Worm (Caenorhabditis elegans) whole organism, young adult: Measurements from ENCODE around the gene C03E10.3.
A peak's percentile ranks its signal among the peaks of the same experiment; 100 is the strongest.

ENCODE experiments used
- B0019.2 ChIP-seq: fragments of 200-800 bp; sonication (Bioruptor generic); conservative IDR thresholded peaks from 2 replicates; pipeline ENCODE4 v1.3.6; 2022; ENCODE audit warnings: missing genetic modification reagents, missing genetic modification characterization, missing compliant biosample characterization
- B0035.1 ChIP-seq: sonication (generic microtip); optimal IDR thresholded peaks from 2 replicates; lab custom pipeline; 2016; ENCODE audit warnings: missing genetic modification characterization, mild to moderate bottlenecking, missing compliant biosample characterization, missing genotype, missing genetic modification reagents
- B0261.1 ChIP-seq: sonication (generic microtip); optimal IDR thresholded peaks from 2 replicates; lab custom pipeline; 2016; ENCODE audit warnings: mild to moderate bottlenecking, missing genetic modification characterization, moderate library complexity, missing compliant biosample characterization
- D2030.7 ChIP-seq: fragments of 200-800 bp; sonication (Bioruptor generic); IDR thresholded peaks from 2 replicates; pipeline ENCODE4 v1.3.6; 2022; ENCODE audit warnings: missing genetic modification reagents, missing genetic modification characterization, missing compliant biosample characterization
- F22D6.2 ChIP-seq: sonication (generic microtip); optimal IDR thresholded peaks from 2 replicates; lab custom pipeline; 2016; ENCODE audit warnings: mild to moderate bottlenecking, missing genetic modification characterization, missing compliant biosample characterization
- F23B12.7 ChIP-seq: sonication (generic microtip); optimal IDR thresholded peaks from 2 replicates; lab custom pipeline; 2017; ENCODE audit warnings: missing genetic modification characterization, mild to moderate bottlenecking, missing compliant biosample characterization, antibody characterized with exemption, moderate library complexity; ENCODE audit not compliant: insufficient read depth
- F33H1.4 ChIP-seq: fragments of 200-800 bp; sonication (Bioruptor generic); IDR thresholded peaks from 2 replicates; pipeline ENCODE4 v1.3.6; 2022; ENCODE audit warnings: missing genetic modification reagents, missing genetic modification characterization, missing compliant biosample characterization
- F37B4.10 ChIP-seq: fragments of 200-800 bp; sonication (Bioruptor generic); IDR thresholded peaks from 2 replicates; pipeline ENCODE4 v1.3.6; 2022; ENCODE audit warnings: missing genetic modification characterization, missing compliant biosample characterization
- F57A8.1 ChIP-seq: fragments of 200-800 bp; sonication (Bioruptor generic); optimal IDR thresholded peaks from 2 replicates; lab custom pipeline; 2018; ENCODE audit warnings: mild to moderate bottlenecking, missing genetic modification characterization, moderate library complexity, missing compliant biosample characterization
- Y79H2A.3 ChIP-seq: fragments of 200-800 bp; sonication (Bioruptor generic); conservative IDR thresholded peaks from 2 replicates; pipeline ENCODE4 v1.3.6; 2022; ENCODE audit warnings: missing genetic modification reagents, missing genetic modification characterization, missing compliant biosample characterization
- Y95B8A.8 ChIP-seq: fragments of 200-800 bp; sonication (Bioruptor generic); IDR thresholded peaks from 2 replicates; pipeline ENCODE4 v1.3.6; 2022; ENCODE audit warnings: missing genetic modification reagents, missing genetic modification characterization, missing compliant biosample characterization
- ama-1 ChIP-seq, 3 experiments: fragments of 150-350 bp in 1 of 3; sonication (generic microtip) in 2 of 3; optimal IDR thresholded peaks; 2 replicates each; lab custom pipeline; 2014 to 2018; ENCODE audit warnings: missing biosample characterization in 2 of 3, missing genetic modification characterization in 2 of 3, missing genetic modification reagents in 2 of 3
- cebp-2 ChIP-seq: fragments of 200-800 bp; sonication (Bioruptor generic); IDR thresholded peaks from 2 replicates; pipeline ENCODE4 v1.3.6; 2022; ENCODE audit warnings: missing genetic modification characterization, missing compliant biosample characterization
- ceh-100 ChIP-seq: fragments of 200-800 bp; sonication (Bioruptor generic); IDR thresholded peaks from 2 replicates; pipeline ENCODE4 v1.3.6; 2022; ENCODE audit warnings: missing genetic modification reagents, missing genetic modification characterization, missing compliant biosample characterization
- ceh-27 ChIP-seq: fragments of 200-800 bp; sonication (Bioruptor generic); optimal IDR thresholded peaks from 2 replicates; lab custom pipeline; 2018; ENCODE audit warnings: mild to moderate bottlenecking, missing genetic modification characterization, moderate library complexity, missing compliant biosample characterization
- ceh-58 ChIP-seq: fragments of 200-800 bp; sonication (Bioruptor generic); IDR thresholded peaks from 2 replicates; pipeline ENCODE4 v1.3.6; 2022; ENCODE audit warnings: missing genetic modification characterization, missing compliant biosample characterization
- dpl-1 ChIP-seq: fragments of 150-350 bp; optimal IDR thresholded peaks from 2 replicates; lab custom pipeline; 2014; ENCODE audit warnings: missing biosample characterization, missing genetic modification reagents, missing genetic modification characterization
- efl-1 ChIP-seq: fragments of 150-350 bp; optimal IDR thresholded peaks from 2 replicates; lab custom pipeline; 2014; ENCODE audit warnings: missing biosample characterization, missing genetic modification reagents, missing genetic modification characterization
- egrh-3 ChIP-seq: fragments of 200-800 bp; sonication (Bioruptor generic); IDR thresholded peaks from 2 replicates; pipeline ENCODE4 v1.3.6; 2022; ENCODE audit warnings: missing genetic modification reagents, missing genetic modification characterization, missing compliant biosample characterization
- hlh-26 ChIP-seq: fragments of 200-800 bp; sonication (Bioruptor generic); conservative IDR thresholded peaks from 2 replicates; pipeline ENCODE4 v1.3.6; 2022; ENCODE audit warnings: missing genetic modification reagents, missing genetic modification characterization, missing compliant biosample characterization
- lsy-27 ChIP-seq: sonication (generic microtip); optimal IDR thresholded peaks from 2 replicates; lab custom pipeline; 2017; ENCODE audit warnings: missing genetic modification characterization, mild to moderate bottlenecking, missing compliant biosample characterization, antibody characterized with exemption, missing genotype, borderline replicate concordance; ENCODE audit not compliant: insufficient read depth
- madf-3 ChIP-seq: fragments of 200-800 bp; sonication (Bioruptor generic); IDR thresholded peaks from 2 replicates; pipeline ENCODE4 v1.3.6; 2022; ENCODE audit warnings: missing genetic modification reagents, missing genetic modification characterization, missing compliant biosample characterization
- madf-6 ChIP-seq: fragments of 200-800 bp; sonication (Bioruptor generic); IDR thresholded peaks from 2 replicates; pipeline ENCODE4 v1.3.6; 2022; ENCODE audit warnings: missing genetic modification reagents, missing genetic modification characterization, missing compliant biosample characterization
- mel-28 ChIP-seq: sonication (generic microtip); optimal IDR thresholded peaks from 2 replicates; lab custom pipeline; 2016; ENCODE audit warnings: borderline replicate concordance, mild to moderate bottlenecking, missing genetic modification characterization, missing compliant biosample characterization
- mes-4 ChIP-seq: sonication (generic microtip); optimal IDR thresholded peaks from 2 replicates; lab custom pipeline; 2016; ENCODE audit warnings: missing genotype, missing genetic modification characterization, missing compliant biosample characterization
- nfyb-1 ChIP-seq: fragments of 200-800 bp; sonication (Bioruptor generic); IDR thresholded peaks from 2 replicates; pipeline ENCODE4 v1.3.6; 2022; ENCODE audit warnings: missing genetic modification reagents, missing genetic modification characterization, missing compliant biosample characterization
- nhr-80 ChIP-seq: sonication (generic microtip); optimal IDR thresholded peaks from 2 replicates; lab custom pipeline; 2016; ENCODE audit warnings: missing genetic modification characterization, missing compliant biosample characterization
- nhr-90 ChIP-seq: sonication (generic microtip); optimal IDR thresholded peaks from 2 replicates; lab custom pipeline; 2016; ENCODE audit warnings: missing genotype, mild to moderate bottlenecking, missing genetic modification characterization, missing compliant biosample characterization
- rcor-1 ChIP-seq: fragments of 200-800 bp; sonication (Bioruptor generic); IDR thresholded peaks from 2 replicates; pipeline ENCODE4 v1.3.6; 2022; ENCODE audit warnings: missing genetic modification reagents, missing genetic modification characterization, missing compliant biosample characterization
- rpc-1 ChIP-seq, 2 experiments: fragments of 150-350 bp in 1 of 2; sonication (generic microtip) in 1 of 2; optimal IDR thresholded peaks; 2 replicates each; lab custom pipeline; 2014 to 2018; ENCODE audit warnings: missing biosample characterization in 1 of 2, missing genetic modification characterization in 1 of 2, missing genetic modification reagents in 1 of 2, missing genotype in 1 of 2
- snpc-1.3 ChIP-seq: sonication (generic microtip); optimal IDR thresholded peaks from 2 replicates; lab custom pipeline; 2017; ENCODE audit warnings: missing genetic modification characterization, mild to moderate bottlenecking, missing compliant biosample characterization, antibody characterized with exemption, moderate library complexity, missing genotype, missing genetic modification reagents; ENCODE audit not compliant: insufficient read depth
- snpc-3.4 ChIP-seq: sonication (generic microtip); optimal IDR thresholded peaks from 2 replicates; lab custom pipeline; 2017; ENCODE audit warnings: missing genetic modification characterization, mild to moderate bottlenecking, missing compliant biosample characterization, antibody characterized with exemption, moderate library complexity, missing genotype, missing genetic modification reagents
- tbp1 ChIP-seq: fragments of 200-800 bp; sonication (Bioruptor generic); optimal IDR thresholded peaks from 2 replicates; lab custom pipeline; 2018; ENCODE audit warnings: mild to moderate bottlenecking, missing genetic modification characterization, missing compliant biosample characterization
- unc-62 ChIP-seq: fragments of 150-350 bp; optimal IDR thresholded peaks from 2 replicates; lab custom pipeline; 2014; ENCODE audit warnings: missing biosample characterization, missing genetic modification reagents, missing genetic modification characterization
- xnd-1 ChIP-seq: sonication (generic microtip); optimal IDR thresholded peaks from 2 replicates; lab custom pipeline; 2016; ENCODE audit warnings: missing genotype, missing genetic modification reagents, missing genetic modification characterization, missing compliant biosample characterization
- zim-3 ChIP-seq: sonication (generic microtip); optimal IDR thresholded peaks from 2 replicates; lab custom pipeline; 2017; ENCODE audit warnings: mild to moderate bottlenecking, missing genetic modification characterization, moderate library complexity, missing compliant biosample characterization
- ztf-22 ChIP-seq: fragments of 200-800 bp; sonication (Bioruptor generic); optimal IDR thresholded peaks from 2 replicates; lab custom pipeline; 2018; ENCODE audit warnings: mild to moderate bottlenecking, missing genetic modification characterization, moderate library complexity, missing compliant biosample characterization
- ztf-26 ChIP-seq: sonication (generic microtip); optimal IDR thresholded peaks from 2 replicates; lab custom pipeline; 2017; ENCODE audit warnings: missing genetic modification characterization, missing compliant biosample characterization
- ztf-6 ChIP-seq: fragments of 200-800 bp; sonication (Bioruptor generic); IDR thresholded peaks from 2 replicates; pipeline ENCODE4 v1.3.6; 2022; ENCODE audit warnings: missing genetic modification reagents, missing genetic modification characterization, missing compliant biosample characterization

Gene C03E10.3

ce11 chrV:11316801-11317200, 30.6 kb downstream of the C03E10.3 start, which contains the start of gene cutl-18:
Gene cutl-18 (minus strand): TSS chrV:11316901.
- no peak for TF ChIP-seq snpc-1.3
- TF ChIP-seq F22D6.2, result no peak
- no peak for TF ChIP-seq tbp1 (GFP tag; lab: Kevin White, UChicago)
- TF ChIP-seq dpl-1 (GFP tag; lab: Kevin White, UChicago), result no peak
- TF ChIP-seq B0019.2 (GFP tag; lab: Robert Waterston, UW), result no peak
- TF ChIP-seq unc-62 (GFP tag; lab: Kevin White, UChicago), result no peak
- TF ChIP-seq ztf-22, result no peak
- no peak for TF ChIP-seq efl-1 (GFP tag; lab: Kevin White, UChicago)
- no peak for TF ChIP-seq rpc-1 (optimal IDR thresholded peaks at IDR 0.05; lab: Kevin White, UChicago)
- TF ChIP-seq rpc-1 (tag; optimal IDR thresholded peaks at IDR 0.05; lab: Kevin White, UChicago), result no peak
- TF ChIP-seq rcor-1 (GFP tag; lab: Robert Waterston, UW), result no peak
- no peak for TF ChIP-seq D2030.7
- TF ChIP-seq Y95B8A.8 (GFP tag; lab: Robert Waterston, UW), result no peak
- TF ChIP-seq Y79H2A.3, result no peak
- TF ChIP-seq B0261.1 (tag; lab: Kevin White, UChicago), result no peak
- TF ChIP-seq ztf-6 (GFP tag; lab: Robert Waterston, UW), result no peak
- TF ChIP-seq B0035.1 (tag; lab: Kevin White, UChicago), result no peak
- TF ChIP-seq zim-3 (tag; lab: Kevin White, UChicago), result no peak
- TF ChIP-seq snpc-3.4, result no peak
- TF ChIP-seq, all 124 proteins: peak for 0

- no peak for TF ChIP-seq unc-62 (GFP tag; lab: Kevin White, UChicago)
- TF ChIP-seq nhr-90 (tag; lab: Kevin White, UChicago), result no peak
- TF ChIP-seq lsy-27 (tag; lab: Kevin White, UChicago), result no peak
- TF ChIP-seq F33H1.4 (GFP tag; lab: Robert Waterston, UW), result no peak
- TF ChIP-seq snpc-3.4, result no peak
- TF ChIP-seq cebp-2 (GFP tag; lab: Robert Waterston, UW), result no peak
- no peak for TF ChIP-seq xnd-1
- no peak for TF ChIP-seq mes-4 (tag; lab: Kevin White, UChicago)
- TF ChIP-seq ztf-22, result no peak
- no peak for TF ChIP-seq egrh-3 (GFP tag; lab: Robert Waterston, UW)
- no peak for TF ChIP-seq madf-3 (GFP tag; lab: Robert Waterston, UW)
Measured at ce11 chrV:11320860-11321259, 34.6 kb downstream of the C03E10.3 start.

ce11 chrV:11321719-11322118, 35.5 kb downstream of the C03E10.3 start, which contains the start of gene F47G9.4:
Gene F47G9.4 (minus strand): TSS chrV:11321816.
- TF ChIP-seq nhr-80 (tag; lab: Kevin White, UChicago) (peak; percentile 39), ceh-100 (no peak), ceh-58 (GFP tag; lab: Robert Waterston, UW) (no peak), ztf-26 (tag; lab: Kevin White, UChicago) (no peak), ceh-27 (GFP tag; lab: Kevin White, UChicago) (no peak), mel-28 (tag; lab: Kevin White, UChicago) (no peak)
- TF ChIP-seq, all 124 proteins: peak for 1

ce11 chrV:11323720-11324119, 37.5 kb downstream of the C03E10.3 start, which contains the start of gene str-141:
Gene str-141 (minus strand): TSS chrV:11323820.
- TF ChIP-seq F23B12.7 (tag; lab: Kevin White, UChicago), result no peak
- TF ChIP-seq F57A8.1 (GFP tag; lab: Kevin White, UChicago), result no peak
- no peak for TF ChIP-seq ama-1 (optimal IDR thresholded peaks at IDR 0.05; lab: Kevin White, UChicago)
- TF ChIP-seq ama-1 (GFP tag; optimal IDR thresholded peaks at IDR 0.05; lab: Kevin White, UChicago), result peak in 1 of 2 experiments; percentile 14
- TF ChIP-seq madf-6 (GFP tag; lab: Robert Waterston, UW), result peak; percentile 48; the same call in 1 of the 2 replicates
- no peak for TF ChIP-seq hlh-26 (GFP tag; lab: Robert Waterston, UW)
- no peak for TF ChIP-seq F37B4.10 (GFP tag; lab: Robert Waterston, UW)
- 0 out of 2 replicates have a peak, but pooled peaks have one; percentile 43 for TF ChIP-seq nfyb-1 (GFP tag; lab: Robert Waterston, UW)
- no peak for TF ChIP-seq tbp1 (GFP tag; lab: Kevin White, UChicago)
- TF ChIP-seq, all 124 proteins: peak for 3
